Worm (Caenorhabditis elegans) whole organism, L2 larva: Measurements from ENCODE around the gene acr-8.

Source experiments
- C34F6.9 ChIP-seq: fragments of 150-350 bp; optimal IDR thresholded peaks from 2 replicates; lab custom pipeline; 2014; ENCODE audit warnings: missing biosample characterization, missing genetic modification characterization
- F13H6.1 ChIP-seq: sonication (generic microtip); optimal IDR thresholded peaks from 2 replicates; lab custom pipeline; 2016; ENCODE audit warnings: missing genetic modification characterization, missing compliant biosample characterization
- R02D3.7 ChIP-seq: fragments of 150-350 bp; optimal IDR thresholded peaks from 2 replicates; lab custom pipeline; 2014; ENCODE audit warnings: missing biosample characterization, missing genetic modification characterization
- Y55F3AM.14 ChIP-seq: fragments of 200-800 bp; sonication (Bioruptor generic); optimal IDR thresholded peaks from 2 replicates; lab custom pipeline; 2018; ENCODE audit warnings: mild to moderate bottlenecking, missing genetic modification characterization, missing compliant biosample characterization
- ZK546.5 ChIP-seq: sonication (generic microtip); optimal IDR thresholded peaks from 2 replicates; lab custom pipeline; 2017; ENCODE audit warnings: missing biosample characterization, missing genetic modification characterization
- alr-1 ChIP-seq: fragments of 150-350 bp; optimal IDR thresholded peaks from 2 replicates; lab custom pipeline; 2014; ENCODE audit warnings: missing biosample characterization, missing genetic modification characterization
- aly-2 ChIP-seq: fragments of 150-350 bp; optimal IDR thresholded peaks from 2 replicates; lab custom pipeline; 2014; ENCODE audit warnings: missing biosample characterization, missing genetic modification characterization
- blmp-1 ChIP-seq: sonication (generic microtip); optimal IDR thresholded peaks from 2 replicates; lab custom pipeline; 2017; ENCODE audit warnings: missing genetic modification characterization, mild to moderate bottlenecking, missing compliant biosample characterization, antibody characterized with exemption, moderate library complexity; ENCODE audit not compliant: insufficient read depth
- ceh-16 ChIP-seq: fragments of 150-350 bp; optimal IDR thresholded peaks from 2 replicates; lab custom pipeline; 2014; ENCODE audit warnings: missing biosample characterization, missing genetic modification characterization
- ceh-82 ChIP-seq: fragments of 150-350 bp; optimal IDR thresholded peaks from 2 replicates; lab custom pipeline; 2014; ENCODE audit warnings: missing biosample characterization, missing genetic modification characterization
- crh-2 ChIP-seq: sonication (generic microtip); optimal IDR thresholded peaks from 2 replicates; lab custom pipeline; 2017; ENCODE audit warnings: missing biosample characterization, missing genetic modification characterization
- dmd-4 ChIP-seq: sonication (generic microtip); optimal IDR thresholded peaks from 2 replicates; lab custom pipeline; 2017; ENCODE audit warnings: missing biosample characterization, missing genetic modification characterization
- egl-27 ChIP-seq: sonication (generic microtip); optimal IDR thresholded peaks from 3 replicates; lab custom pipeline; 2017; ENCODE audit warnings: missing biosample characterization, missing genetic modification reagents, missing genetic modification characterization
- elt-1 ChIP-seq: fragments of 150-350 bp; optimal IDR thresholded peaks from 2 replicates; lab custom pipeline; 2014; ENCODE audit warnings: missing biosample characterization, missing genetic modification characterization
- elt-3 ChIP-seq: sonication (generic microtip); optimal IDR thresholded peaks from 2 replicates; lab custom pipeline; 2017; ENCODE audit warnings: missing biosample characterization, missing genetic modification characterization
- fos-1 ChIP-seq: fragments of 150-350 bp; optimal IDR thresholded peaks from 2 replicates; lab custom pipeline; 2014; ENCODE audit warnings: missing biosample characterization, missing genetic modification characterization
- gmeb-1 ChIP-seq: fragments of 150-350 bp; optimal IDR thresholded peaks from 2 replicates; lab custom pipeline; 2014; ENCODE audit warnings: missing biosample characterization, missing genetic modification characterization
- lin-11 ChIP-seq: fragments of 150-350 bp; sonication (generic microtip); optimal IDR thresholded peaks from 2 replicates; lab custom pipeline; 2014; ENCODE audit warnings: missing biosample characterization, missing genetic modification characterization, inconsistent platforms, mixed read lengths
- lin-13 ChIP-seq: fragments of 150-350 bp; optimal IDR thresholded peaks from 2 replicates; lab custom pipeline; 2014; ENCODE audit warnings: missing biosample characterization, missing genetic modification reagents, missing genetic modification characterization
- lin-39 ChIP-seq: fragments of 150-350 bp; optimal IDR thresholded peaks from 2 replicates; lab custom pipeline; 2014; ENCODE audit warnings: missing biosample characterization, missing genetic modification reagents, missing genetic modification characterization
- lsy-2 ChIP-seq, 2 experiments: fragments of 150-350 bp in 1 of 2; sonication (generic microtip) in 1 of 2; optimal IDR thresholded peaks; 2 replicates each; lab custom pipeline; 2014 to 2017; ENCODE audit warnings: missing biosample characterization in 2 of 2, missing genetic modification characterization in 2 of 2
- mbf-1 ChIP-seq: sonication (generic microtip); optimal IDR thresholded peaks from 2 replicates; lab custom pipeline; 2017; ENCODE audit warnings: missing biosample characterization, missing genetic modification characterization
- mdl-1 ChIP-seq, 2 experiments: fragments of 150-350 bp in 1 of 2; sonication (generic microtip) in 1 of 2; optimal IDR thresholded peaks; 2 replicates each; lab custom pipeline; 2017; ENCODE audit warnings: missing biosample characterization in 2 of 2, missing genetic modification characterization in 2 of 2
- nhr-10 ChIP-seq: sonication (generic microtip); optimal IDR thresholded peaks from 2 replicates; lab custom pipeline; 2017; ENCODE audit warnings: missing biosample characterization, missing genetic modification characterization
- nhr-11 ChIP-seq: fragments of 150-350 bp; optimal IDR thresholded peaks from 2 replicates; lab custom pipeline; 2014; ENCODE audit warnings: missing biosample characterization, missing genetic modification characterization
- nhr-129 ChIP-seq: fragments of 150-350 bp; optimal IDR thresholded peaks from 2 replicates; lab custom pipeline; 2014; ENCODE audit warnings: missing biosample characterization, missing genetic modification characterization
- nhr-21 ChIP-seq: fragments of 150-350 bp; optimal IDR thresholded peaks from 2 replicates; lab custom pipeline; 2014; ENCODE audit warnings: missing biosample characterization, missing genetic modification characterization
- nhr-23 ChIP-seq: fragments of 150-350 bp; optimal IDR thresholded peaks from 2 replicates; lab custom pipeline; 2014; ENCODE audit warnings: missing biosample characterization, missing genetic modification reagents, missing genetic modification characterization
- nhr-25 ChIP-seq: fragments of 150-350 bp; sonication (generic microtip); optimal IDR thresholded peaks from 3 replicates; lab custom pipeline; 2014; ENCODE audit warnings: missing biosample characterization, missing genetic modification characterization
- nhr-77 ChIP-seq: fragments of 150-350 bp; optimal IDR thresholded peaks from 2 replicates; lab custom pipeline; 2014; ENCODE audit warnings: missing biosample characterization, missing genetic modification characterization
- peb-1 ChIP-seq: fragments of 150-350 bp; optimal IDR thresholded peaks from 2 replicates; lab custom pipeline; 2014; ENCODE audit warnings: missing biosample characterization, missing genetic modification characterization
- sem-4 ChIP-seq: fragments of 150-350 bp; optimal IDR thresholded peaks from 2 replicates; lab custom pipeline; 2014; ENCODE audit warnings: missing biosample characterization, missing genetic modification reagents, missing genetic modification characterization
- skn-1 ChIP-seq: sonication (generic microtip); optimal IDR thresholded peaks from 2 replicates; lab custom pipeline; 2017; ENCODE audit warnings: missing biosample characterization, missing genetic modification characterization
- sma-3 ChIP-seq: sonication (generic microtip); optimal IDR thresholded peaks from 2 replicates; lab custom pipeline; 2016; ENCODE audit warnings: missing genetic modification reagents, missing genetic modification characterization, missing compliant biosample characterization
- sma-9 ChIP-seq, 2 experiments: fragments of 150-350 bp in 1 of 2; sonication (generic microtip) in 1 of 2; optimal IDR thresholded peaks; 2 replicates each; lab custom pipeline; 2014 to 2016; ENCODE audit warnings: missing genetic modification characterization in 2 of 2, mild to moderate bottlenecking in 1 of 2, missing biosample characterization in 1 of 2, missing compliant biosample characterization in 1 of 2, missing genetic modification reagents in 1 of 2, moderate library complexity in 1 of 2
- snpc-4 ChIP-seq: fragments of 150-350 bp; optimal IDR thresholded peaks from 2 replicates; lab custom pipeline; 2014; ENCODE audit warnings: missing biosample characterization, missing genetic modification characterization
- unc-39 ChIP-seq: fragments of 150-350 bp; optimal IDR thresholded peaks from 2 replicates; lab custom pipeline; 2014; ENCODE audit warnings: missing biosample characterization, missing genetic modification characterization
- unc-55 ChIP-seq: fragments of 150-350 bp; sonication (generic microtip); optimal IDR thresholded peaks from 3 replicates; lab custom pipeline; 2014; ENCODE audit warnings: missing biosample characterization, missing genetic modification reagents, missing genetic modification characterization
- zag-1 ChIP-seq: fragments of 150-350 bp; optimal IDR thresholded peaks from 2 replicates; lab custom pipeline; 2014; ENCODE audit warnings: missing biosample characterization, missing genetic modification characterization
- ztf-1 ChIP-seq: fragments of 200-800 bp; sonication (Bioruptor generic); conservative IDR thresholded peaks from 2 replicates; pipeline ENCODE4 v1.3.6; 2022; ENCODE audit warnings: missing genetic modification characterization, missing compliant biosample characterization
- ztf-11 ChIP-seq: sonication (generic microtip); optimal IDR thresholded peaks from 2 replicates; lab custom pipeline; 2017; ENCODE audit warnings: missing biosample characterization, missing genetic modification characterization
- ztf-4 ChIP-seq: fragments of 150-350 bp; optimal IDR thresholded peaks from 2 replicates; lab custom pipeline; 2014; ENCODE audit warnings: missing biosample characterization, missing genetic modification characterization

Gene acr-8

ce11 chrX:10412425-10412824 is at the start of gene acr-8:
Gene acr-8, plus strand, starts transcription at chrX:10412725.
- TF ChIP-seq nhr-129 (tag; lab: Kevin White, UChicago) (no peak), F13H6.1 (no peak), sem-4 (tag; lab: Kevin White, UChicago) (no peak), sma-3 (GFP tag; lab: Kevin White, UChicago) (no peak), mbf-1 (tag; lab: Kevin White, UChicago) (no peak), nhr-23 (tag; lab: Kevin White, UChicago) (no peak), ceh-16 (tag; lab: Kevin White, UChicago) (no peak), nhr-10 (tag; lab: Kevin White, UChicago) (no peak), nhr-25 (no peak), C34F6.9 (tag; lab: Kevin White, UChicago) (no peak), ztf-1 (GFP tag; lab: Robert Waterston, UW) (no peak), ceh-82 (no peak)

DNA sequence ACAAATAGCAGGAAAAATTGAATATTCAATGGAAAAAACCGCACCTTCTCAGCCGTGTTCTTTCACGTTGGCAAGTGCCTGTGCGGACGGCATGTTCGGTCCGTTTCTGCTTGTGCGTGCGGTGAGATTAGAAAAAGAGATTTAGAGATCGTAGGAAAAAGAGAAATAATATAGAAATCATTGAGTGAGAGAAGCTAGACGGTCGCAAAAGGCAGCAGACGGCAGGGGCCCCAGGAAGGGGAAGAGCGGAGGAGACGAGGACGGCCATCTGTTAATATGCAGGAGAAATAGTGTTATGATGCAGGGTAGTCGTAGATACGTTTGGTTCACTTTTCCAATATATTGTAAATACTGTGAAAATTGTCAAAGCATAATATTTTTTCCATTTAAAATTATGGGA is 40.0 kb upstream of the acr-8 start, which contains the start of gene Y49A10A.2:
Gene Y49A10A.2 (minus strand): TSS at position 109 of the 400 bp plus-strand sequence.
- TF ChIP-seq alr-1 (tag; lab: Kevin White, UChicago) (no peak), nhr-25 (no peak), lsy-2 (tag; optimal IDR thresholded peaks at IDR 0.05; lab: Kevin White, UChicago) (no peak), sma-9 (GFP tag; optimal IDR thresholded peaks at IDR 0.05; lab: Kevin White, UChicago) (peak; percentile 21), sma-9 (tag; optimal IDR thresholded peaks at IDR 0.05; lab: Kevin White, UChicago) (no peak), C34F6.9 (tag; lab: Kevin White, UChicago) (peak; percentile 38), R02D3.7 (no peak), unc-55 (GFP tag; lab: Kevin White, UChicago) (peak; percentile 52), peb-1 (tag; lab: Kevin White, UChicago) (peak; percentile 31), zag-1 (no peak), blmp-1 (tag; lab: Kevin White, UChicago) (no peak), F13H6.1 (peak; percentile 40), nhr-21 (tag; lab: Kevin White, UChicago) (no peak), unc-39 (tag; lab: Kevin White, UChicago) (no peak), mbf-1 (tag; lab: Kevin White, UChicago) (no peak), gmeb-1 (no peak), ztf-4 (tag; lab: Kevin White, UChicago) (no peak)

- TF ChIP-seq nhr-11 (tag; lab: Kevin White, UChicago): no peak
- no peak for TF ChIP-seq elt-1 (tag; lab: Kevin White, UChicago)
- TF ChIP-seq nhr-129 (tag; lab: Kevin White, UChicago): no peak
- no peak for TF ChIP-seq dmd-4 (tag; lab: Kevin White, UChicago)
- TF ChIP-seq skn-1 (tag; lab: Kevin White, UChicago): no peak
- no peak for TF ChIP-seq Y55F3AM.14 (GFP tag; lab: Kevin White, UChicago)
- no peak for TF ChIP-seq sma-9 (GFP tag; optimal IDR thresholded peaks at IDR 0.05; lab: Kevin White, UChicago)
- no peak for TF ChIP-seq sma-9 (tag; optimal IDR thresholded peaks at IDR 0.05; lab: Kevin White, UChicago)
- no peak for TF ChIP-seq crh-2 (tag; lab: Kevin White, UChicago)
- no peak for TF ChIP-seq sma-3 (GFP tag; lab: Kevin White, UChicago)
- TF ChIP-seq R02D3.7: no peak
- TF ChIP-seq ZK546.5 (tag; lab: Kevin White, UChicago): no peak
- TF ChIP-seq nhr-23 (tag; lab: Kevin White, UChicago): no peak
Observed at ce11 chrX:10373581-10373980, 38.9 kb upstream of the acr-8 start.

ce11 chrX:10376989-10377388 is 35.5 kb upstream of the acr-8 start:
- TF ChIP-seq C34F6.9 (tag; lab: Kevin White, UChicago) (peak; percentile 8), aly-2 (no peak)

DNA sequence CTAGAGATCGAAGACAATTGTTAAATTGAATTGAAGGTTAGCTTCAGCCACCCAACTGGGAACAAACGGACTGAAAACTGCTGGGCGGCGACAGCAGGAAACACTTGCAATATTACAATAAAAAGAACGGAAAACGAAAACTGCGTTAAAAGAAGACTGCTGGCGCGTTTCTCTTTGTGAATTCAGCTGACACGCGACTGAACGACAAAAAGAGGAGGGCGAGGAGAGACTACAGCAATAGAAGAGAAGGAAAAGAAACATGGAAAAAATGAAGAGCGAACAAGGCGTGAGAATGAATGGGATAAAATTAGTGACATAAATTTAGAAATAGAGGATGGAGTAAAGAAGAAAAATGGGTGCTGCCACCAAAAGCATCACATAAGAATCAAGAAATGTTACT is 34.9 kb upstream of the acr-8 start:
- peak; percentile 97 for TF ChIP-seq crh-2 (tag; lab: Kevin White, UChicago)
- TF ChIP-seq nhr-11 (tag; lab: Kevin White, UChicago): no peak
- TF ChIP-seq blmp-1 (tag; lab: Kevin White, UChicago): peak; percentile 52
- TF ChIP-seq unc-55 (GFP tag; lab: Kevin White, UChicago): peak; percentile 56
- TF ChIP-seq mdl-1 (tag; optimal IDR thresholded peaks at IDR 0.05; lab: Kevin White, UChicago): peak in 1 of 2 experiments; percentile 90
- no peak for TF ChIP-seq ztf-11 (tag; lab: Kevin White, UChicago)
- peak; percentile 90 for TF ChIP-seq nhr-129 (tag; lab: Kevin White, UChicago)
- TF ChIP-seq nhr-23 (tag; lab: Kevin White, UChicago): no peak
- no peak for TF ChIP-seq ztf-1 (GFP tag; lab: Robert Waterston, UW)
- peak; percentile 91 for TF ChIP-seq lin-13
- TF ChIP-seq fos-1: peak; percentile 86
- peak; percentile 96 for TF ChIP-seq sma-9 (GFP tag; optimal IDR thresholded peaks at IDR 0.05; lab: Kevin White, UChicago)
- TF ChIP-seq sma-9 (tag; optimal IDR thresholded peaks at IDR 0.05; lab: Kevin White, UChicago): no peak
- no peak for TF ChIP-seq elt-3 (tag; lab: Kevin White, UChicago)
- no peak for TF ChIP-seq lin-39 (tag; lab: Kevin White, UChicago)
- peak; percentile 71 for TF ChIP-seq lin-11 (tag; lab: Kevin White, UChicago)
- TF ChIP-seq aly-2: no peak
- TF ChIP-seq egl-27 (tag; lab: Kevin White, UChicago): peak; percentile 88
- TF ChIP-seq ZK546.5 (tag; lab: Kevin White, UChicago): no peak
- TF ChIP-seq nhr-25: peak; percentile 95
- TF ChIP-seq F13H6.1: peak; percentile 93
- TF ChIP-seq gmeb-1: peak; percentile 85
- TF ChIP-seq snpc-4 (tag; lab: Kevin White, UChicago): peak; percentile 72
- no peak for TF ChIP-seq nhr-10 (tag; lab: Kevin White, UChicago)
- no peak for TF ChIP-seq unc-39 (tag; lab: Kevin White, UChicago)
- TF ChIP-seq nhr-77 (tag; lab: Kevin White, UChicago): peak; percentile 20
